Worm (Caenorhabditis elegans): ENCODE data around the gene srw-79.

DNA sequence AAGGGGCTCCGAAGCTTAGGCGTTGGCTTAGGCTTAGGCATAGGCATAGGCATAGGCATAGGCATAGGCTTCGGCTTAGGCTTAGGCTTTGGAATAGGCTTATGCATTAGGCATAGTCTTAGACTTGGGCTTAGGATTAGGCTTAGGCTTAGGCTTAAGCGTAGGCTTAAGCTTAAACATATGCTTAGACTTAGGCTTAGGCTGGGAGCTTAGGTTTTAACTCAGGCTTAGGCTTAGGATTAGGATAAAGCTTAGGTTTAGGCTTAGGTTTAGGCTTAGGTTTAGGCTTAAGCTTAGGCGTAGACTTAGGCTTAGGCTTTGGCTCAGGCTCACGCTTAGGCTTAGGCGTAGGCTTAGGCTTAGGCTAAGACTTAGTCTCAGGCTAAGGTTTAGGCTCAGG lies 43.6 kb downstream of the srw-79 start:
- TF ChIP-seq ama-1 (optimal IDR thresholded peaks at IDR 0.05) (no peak), flt-1 (GFP tag; IDR thresholded peaks at IDR 0.05) (no peak), hmg-4 (GFP tag; optimal IDR thresholded peaks at IDR 0.05) (no peak), B0310.2 (tag; optimal IDR thresholded peaks at IDR 0.05) (no peak), ceh-13 (GFP tag; optimal IDR thresholded peaks at IDR 0.05) (no peak), hnd-1 (tag; optimal IDR thresholded peaks at IDR 0.05) (no peak), ceh-36 (tag; optimal IDR thresholded peaks at IDR 0.05) (peak; percentile 87), ets-7 (tag; optimal IDR thresholded peaks at IDR 0.05) (no peak), tra-4 (tag; optimal IDR thresholded peaks at IDR 0.05) (no peak), pes-1 (GFP tag; IDR thresholded peaks at IDR 0.05) (no peak), hmbx-1 (tag; optimal IDR thresholded peaks at IDR 0.05) (no peak), F13C5.2 (tag; optimal IDR thresholded peaks at IDR 0.05) (no peak), tbx-11 (GFP tag; IDR thresholded peaks at IDR 0.05) (no peak), scrt-1 (GFP tag; IDR thresholded peaks at IDR 0.05) (no peak)

Measured in whole organism, early embryonic.